Worm (Caenorhabditis elegans): ENCODE measurements around the gene ttr-27.

DNA sequence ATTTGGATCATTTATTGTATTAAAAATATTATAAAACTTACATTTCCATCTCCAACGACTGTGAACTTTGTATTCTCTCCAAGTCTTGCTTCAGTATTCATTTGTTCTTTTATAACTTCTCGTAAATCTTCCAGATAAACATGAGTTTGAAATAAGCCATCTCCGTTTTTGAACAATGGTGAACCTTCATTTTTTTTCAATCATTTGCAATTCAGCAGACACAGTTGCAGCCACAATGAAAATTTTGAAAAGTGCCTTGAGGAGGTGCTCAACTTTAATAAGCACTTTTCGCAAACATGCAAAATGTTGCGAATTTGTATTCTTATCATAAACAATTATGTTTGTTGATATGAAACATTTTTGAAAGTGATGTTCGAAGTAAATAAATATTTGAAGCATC, 40.3 kb upstream of the ttr-27 start, which contains the start of gene T16G1.3:
- TF ChIP-seq him-1 (tag; optimal IDR thresholded peaks at IDR 0.05) (no peak), W03F9.2 (tag; optimal IDR thresholded peaks at IDR 0.05) (no peak)

All from whole organism, L4/young adult.